Worm (Caenorhabditis elegans) whole organism, L4 larva: ENCODE measurements around the gene F35A5.2.
A peak's percentile ranks its signal among the peaks of the same experiment; 100 is the strongest.

Experiments used
- F49E8.2 ChIP-seq: sonication (generic microtip); optimal IDR thresholded peaks from 2 replicates; lab custom pipeline; 2016; ENCODE audit warnings: missing compliant biosample characterization, mild to moderate bottlenecking, missing genetic modification characterization, borderline replicate concordance
- Y105C5A.15 ChIP-seq: fragments of 200-800 bp; sonication (Bioruptor generic); IDR thresholded peaks from 2 replicates; pipeline ENCODE4 v1.3.6; 2022; ENCODE audit warnings: missing genetic modification characterization, missing compliant biosample characterization
- ZK337.2 ChIP-seq: fragments of 200-800 bp; sonication (Bioruptor generic); IDR thresholded peaks from 2 replicates; pipeline ENCODE4 v1.3.6; 2022; ENCODE audit warnings: missing genetic modification reagents, missing genetic modification characterization, missing compliant biosample characterization
- ZK546.5 ChIP-seq, 2 experiments: sonication (generic microtip); optimal IDR thresholded peaks; 2 replicates each; lab custom pipeline; 2017; ENCODE audit warnings: missing biosample characterization in 2 of 2, missing genetic modification characterization in 2 of 2
- arid-1 ChIP-seq: fragments of 200-800 bp; sonication (Bioruptor generic); conservative IDR thresholded peaks from 2 replicates; pipeline ENCODE4 v1.3.6; 2022; ENCODE audit warnings: missing genetic modification reagents, missing genetic modification characterization, missing compliant biosample characterization
- ceh-20 ChIP-seq: fragments of 200-800 bp; sonication (Bioruptor generic); IDR thresholded peaks from 2 replicates; pipeline ENCODE4 v1.3.6; 2022; ENCODE audit warnings: missing genetic modification reagents, missing genetic modification characterization, missing compliant biosample characterization
- ceh-82 ChIP-seq: sonication (generic microtip); optimal IDR thresholded peaks from 2 replicates; lab custom pipeline; 2017; ENCODE audit warnings: missing biosample characterization, missing genetic modification characterization
- ctbp-1 ChIP-seq: fragments of 200-800 bp; sonication (Bioruptor generic); IDR thresholded peaks from 2 replicates; pipeline ENCODE4 v1.3.6; 2022; ENCODE audit warnings: missing genetic modification reagents, missing genetic modification characterization, missing compliant biosample characterization
- daf-12 ChIP-seq: fragments of 150-350 bp; optimal IDR thresholded peaks from 2 replicates; lab custom pipeline; 2014; ENCODE audit warnings: missing biosample characterization, missing genetic modification reagents, missing genetic modification characterization
- daf-16 ChIP-seq, 3 experiments: sonication (generic microtip); optimal IDR thresholded peaks; 2 replicates each; lab custom pipeline; 2016 to 2017; ENCODE audit warnings: missing genetic modification characterization in 3 of 3, missing genetic modification reagents in 3 of 3, mild to moderate bottlenecking in 2 of 3, missing compliant biosample characterization in 2 of 3, missing biosample characterization in 1 of 3, moderate library complexity in 1 of 3
- daf-19 ChIP-seq: fragments of 200-800 bp; sonication (Bioruptor generic); conservative IDR thresholded peaks from 2 replicates; pipeline ENCODE4 v1.3.6; 2022; ENCODE audit warnings: missing genetic modification characterization, missing compliant biosample characterization
- dmd-6 ChIP-seq: fragments of 200-800 bp; sonication (Bioruptor generic); IDR thresholded peaks from 2 replicates; pipeline ENCODE4 v1.3.6; 2022; ENCODE audit warnings: missing genetic modification reagents, missing genetic modification characterization, missing compliant biosample characterization
- dmd-9 ChIP-seq: fragments of 200-800 bp; sonication (Bioruptor generic); IDR thresholded peaks from 2 replicates; pipeline ENCODE4 v1.3.6; 2022; ENCODE audit warnings: missing genetic modification reagents, missing genetic modification characterization, missing compliant biosample characterization
- dpl-1 ChIP-seq: fragments of 150-350 bp; optimal IDR thresholded peaks from 2 replicates; lab custom pipeline; 2014; ENCODE audit warnings: missing biosample characterization, missing genetic modification reagents, missing genetic modification characterization
- duxl-1 ChIP-seq: sonication (generic microtip); optimal IDR thresholded peaks from 2 replicates; lab custom pipeline; 2016; ENCODE audit warnings: mild to moderate bottlenecking, missing genetic modification characterization, moderate library complexity, missing compliant biosample characterization; ENCODE audit not compliant: poor library complexity
- egl-27 ChIP-seq: sonication (generic microtip); optimal IDR thresholded peaks from 3 replicates; lab custom pipeline; 2017; ENCODE audit warnings: missing biosample characterization, missing genetic modification reagents, missing genetic modification characterization
- egl-43 ChIP-seq: fragments of 200-800 bp; sonication (Bioruptor generic); IDR thresholded peaks from 2 replicates; pipeline ENCODE4 v1.3.6; 2022; ENCODE audit warnings: missing genetic modification reagents, missing genetic modification characterization, missing compliant biosample characterization
- fkh-10 ChIP-seq: fragments of 150-350 bp; optimal IDR thresholded peaks from 2 replicates; lab custom pipeline; 2014; ENCODE audit warnings: missing biosample characterization, missing genetic modification reagents, missing genetic modification characterization
- hlh-11 ChIP-seq: fragments of 200-800 bp; sonication (Bioruptor generic); optimal IDR thresholded peaks from 2 replicates; lab custom pipeline; 2018; ENCODE audit warnings: mild to moderate bottlenecking, missing genetic modification characterization, missing compliant biosample characterization
- hlh-30 ChIP-seq: sonication (generic microtip); optimal IDR thresholded peaks from 2 replicates; lab custom pipeline; 2017; ENCODE audit warnings: antibody characterized with exemption, mild to moderate bottlenecking, missing genetic modification characterization, missing compliant biosample characterization; ENCODE audit not compliant: insufficient read depth
- jun-1 ChIP-seq: fragments of 150-350 bp; optimal IDR thresholded peaks from 2 replicates; lab custom pipeline; 2014; ENCODE audit warnings: missing biosample characterization, missing genetic modification reagents, missing genetic modification characterization
- lim-7 ChIP-seq: fragments of 200-800 bp; sonication (Bioruptor generic); IDR thresholded peaks from 2 replicates; pipeline ENCODE4 v1.3.6; 2022; ENCODE audit warnings: missing genetic modification characterization, missing compliant biosample characterization
- lin-38 ChIP-seq: fragments of 200-800 bp; sonication (Bioruptor generic); IDR thresholded peaks from 2 replicates; pipeline ENCODE4 v1.3.6; 2022; ENCODE audit warnings: missing genetic modification reagents, missing genetic modification characterization, missing compliant biosample characterization
- lin-39 ChIP-seq: fragments of 150-350 bp; optimal IDR thresholded peaks from 2 replicates; lab custom pipeline; 2014; ENCODE audit warnings: missing biosample characterization, missing genetic modification reagents, missing genetic modification characterization
- madf-5 ChIP-seq, 2 experiments: fragments of 200-800 bp; sonication (Bioruptor generic); IDR thresholded peaks; 2 replicates each; pipeline ENCODE4 v1.3.6; 2022; ENCODE audit warnings: missing compliant biosample characterization in 2 of 2, missing genetic modification characterization in 2 of 2
- mdt-29 ChIP-seq: fragments of 200-800 bp; sonication (Bioruptor generic); IDR thresholded peaks from 2 replicates; pipeline ENCODE4 v1.3.6; 2022; ENCODE audit warnings: missing genetic modification reagents, missing genetic modification characterization, missing compliant biosample characterization
- mes-2 ChIP-seq: sonication (generic microtip); optimal IDR thresholded peaks from 2 replicates; lab custom pipeline; 2016; ENCODE audit warnings: missing genotype, mild to moderate bottlenecking, missing genetic modification characterization, missing compliant biosample characterization; ENCODE audit not compliant: poor library complexity, severe bottlenecking
- mxl-3 ChIP-seq: fragments of 200-800 bp; sonication (Bioruptor generic); optimal IDR thresholded peaks from 2 replicates; lab custom pipeline; 2018; ENCODE audit warnings: mild to moderate bottlenecking, missing genetic modification characterization, missing compliant biosample characterization
- nhr-102 ChIP-seq: sonication (generic microtip); optimal IDR thresholded peaks from 2 replicates; lab custom pipeline; 2016; ENCODE audit warnings: mild to moderate bottlenecking, missing genetic modification characterization, moderate library complexity, missing compliant biosample characterization
- nhr-11 ChIP-seq: fragments of 150-350 bp; optimal IDR thresholded peaks from 2 replicates; lab custom pipeline; 2014; ENCODE audit warnings: missing biosample characterization, missing genetic modification characterization
- nhr-25 ChIP-seq: sonication (generic microtip); optimal IDR thresholded peaks from 2 replicates; lab custom pipeline; 2017; ENCODE audit warnings: missing genetic modification characterization, mild to moderate bottlenecking, missing compliant biosample characterization, antibody characterized with exemption, moderate library complexity, borderline replicate concordance; ENCODE audit not compliant: insufficient read depth
- nhr-41 ChIP-seq: fragments of 200-800 bp; sonication (Bioruptor generic); IDR thresholded peaks from 2 replicates; pipeline ENCODE4 v1.3.6; 2022; ENCODE audit warnings: missing genetic modification reagents, missing genetic modification characterization, missing compliant biosample characterization
- nhr-6 ChIP-seq: fragments of 150-350 bp; optimal IDR thresholded peaks from 2 replicates; lab custom pipeline; 2014; ENCODE audit warnings: missing biosample characterization, missing genetic modification characterization
- nhr-77 ChIP-seq: fragments of 150-350 bp; optimal IDR thresholded peaks from 2 replicates; lab custom pipeline; 2014; ENCODE audit warnings: missing biosample characterization, missing genetic modification characterization
- pha-4 ChIP-seq, 2 experiments: fragments of 150-350 bp in 1 of 2; fragments of 200-800 bp in 1 of 2; sonication (Bioruptor generic) in 1 of 2; IDR thresholded peaks in 1 of 2; optimal IDR thresholded peaks in 1 of 2; 2 replicates each; pipeline versions ENCODE4 v1.3.6 to Lab custom; 2014 to 2022; ENCODE audit warnings: missing genetic modification characterization in 2 of 2, missing genetic modification reagents in 2 of 2, missing biosample characterization in 1 of 2, missing compliant biosample characterization in 1 of 2
- rbr-2 ChIP-seq: sonication (generic microtip); optimal IDR thresholded peaks from 2 replicates; lab custom pipeline; 2016; ENCODE audit warnings: missing genotype, missing genetic modification characterization, missing compliant biosample characterization
- snpc-1.2 ChIP-seq: fragments of 200-800 bp; sonication (Bioruptor generic); IDR thresholded peaks from 2 replicates; pipeline ENCODE4 v1.3.6; 2022; ENCODE audit warnings: missing genetic modification reagents, missing genetic modification characterization, missing compliant biosample characterization
- spr-1 ChIP-seq: sonication (generic microtip); optimal IDR thresholded peaks from 2 replicates; lab custom pipeline; 2016; ENCODE audit warnings: mild to moderate bottlenecking, missing genetic modification characterization, missing compliant biosample characterization
- tag-97 ChIP-seq: fragments of 200-800 bp; sonication (Bioruptor generic); IDR thresholded peaks from 2 replicates; pipeline ENCODE4 v1.3.6; 2022; ENCODE audit warnings: missing genetic modification characterization, missing compliant biosample characterization
- unc-130 ChIP-seq: sonication (generic microtip); optimal IDR thresholded peaks from 2 replicates; lab custom pipeline; 2016; ENCODE audit warnings: missing genetic modification reagents, missing genetic modification characterization, missing compliant biosample characterization
- unc-62 ChIP-seq, 3 experiments: fragments of 150-350 bp in 1 of 3; sonication (generic microtip); optimal IDR thresholded peaks in 2 of 3; peaks in 1 of 3; 1 replicate in 1 of 3; 2 replicates in 2 of 3; lab custom pipeline; 2014 to 2017; ENCODE audit warnings: missing biosample characterization in 3 of 3, missing genetic modification characterization in 3 of 3, missing genetic modification reagents in 3 of 3, missing genotype in 1 of 3

F35A5.2 gene

ce11 chrX:3788483-3788882 lies 16.5 kb upstream of the F35A5.2 start (continued):
- TF ChIP-seq mxl-3 (GFP tag; lab: Kevin White, UChicago) (peak; percentile 20), nhr-11 (peak; percentile 45), nhr-25 (tag; lab: Kevin White, UChicago) (peak; percentile 87), nhr-77 (tag; lab: Kevin White, UChicago) (no peak), egl-43 (no peak), Y105C5A.15 (GFP tag; lab: Robert Waterston, UW) (no peak), nhr-6 (peak; percentile 19), ZK337.2 (no peak), mes-2 (tag; lab: Kevin White, UChicago) (no peak), daf-16 (GFP tag; optimal IDR thresholded peaks at IDR 0.05; lab: Kevin White, UChicago) (peak in 1 of 2 experiments; percentile 93), daf-16 (tag; optimal IDR thresholded peaks at IDR 0.05; lab: Kevin White, UChicago) (peak; percentile 44), ctbp-1 (GFP tag; lab: Robert Waterston, UW) (no peak), ceh-82 (tag; lab: Kevin White, UChicago) (no peak), nhr-41 (GFP tag; lab: Robert Waterston, UW) (no peak)

DNA sequence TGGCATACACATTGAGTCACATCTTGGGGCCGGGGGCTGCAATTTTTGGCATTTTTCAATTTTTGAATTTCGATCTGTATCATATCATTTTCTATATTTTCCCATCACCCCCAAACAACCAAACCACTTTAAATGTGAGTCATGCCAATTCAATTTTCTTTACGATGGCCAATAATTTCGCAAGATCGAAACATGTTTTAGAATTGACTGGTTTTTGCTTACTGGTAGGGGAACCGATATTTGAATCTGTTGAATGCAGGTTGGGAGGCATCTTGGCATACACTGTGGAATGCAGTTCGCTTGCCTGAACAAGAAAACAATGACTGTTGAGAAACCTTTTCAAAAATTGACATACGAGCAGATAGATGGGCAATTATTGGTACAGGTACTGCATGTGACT lies 13.8 kb upstream of the F35A5.2 start:
- TF ChIP-seq lin-38 (GFP tag; lab: Robert Waterston, UW) (no peak), unc-62 (GFP tag; optimal IDR thresholded peaks at IDR 0.05 in 1 of 2; lab: Kevin White, UChicago) (peak in 1 of 2 experiments; percentile 73), unc-62 (tag; optimal IDR thresholded peaks at IDR 0.05; lab: Kevin White, UChicago) (no peak)

DNA sequence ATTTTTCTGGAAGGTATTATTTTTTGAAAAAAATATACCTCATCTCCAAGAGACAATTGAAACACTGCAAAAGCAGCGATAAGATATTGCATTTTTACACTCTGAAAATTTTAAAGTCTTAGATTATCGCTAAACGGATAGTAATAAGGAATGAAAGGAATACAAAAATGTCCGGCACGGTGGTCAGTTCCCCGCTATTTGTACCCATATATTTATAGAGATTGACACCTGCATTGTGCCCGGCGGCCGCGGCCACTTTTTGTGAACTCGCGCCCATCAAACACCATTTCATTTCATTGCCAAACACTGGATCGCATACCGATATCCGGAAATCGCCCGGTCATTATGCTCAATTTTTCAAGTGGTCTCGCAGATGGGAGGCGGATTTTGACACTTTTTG lies 12.2 kb upstream of the F35A5.2 start, which contains the start of gene idpp-5:
Gene idpp-5 (minus strand): TSS at position 101 of the 400 bp plus-strand sequence.
- no peak for TF ChIP-seq ZK546.5 (tag; optimal IDR thresholded peaks at IDR 0.05; lab: Kevin White, UChicago)
- TF ChIP-seq dmd-9 (GFP tag; lab: Robert Waterston, UW) = no peak
- peak in 1 of 2 experiments; percentile 84 for TF ChIP-seq unc-62 (GFP tag; optimal IDR thresholded peaks at IDR 0.05 in 1 of 2; lab: Kevin White, UChicago)
- TF ChIP-seq unc-62 (tag; optimal IDR thresholded peaks at IDR 0.05; lab: Kevin White, UChicago) = no peak

- peak; percentile 7 for TF ChIP-seq rbr-2 (tag; lab: Kevin White, UChicago)
- TF ChIP-seq jun-1 (tag; lab: Kevin White, UChicago) = no peak
- TF ChIP-seq dmd-6 (GFP tag; lab: Robert Waterston, UW) = peak; percentile 54
- peak; percentile 83 for TF ChIP-seq snpc-1.2 (GFP tag; lab: Robert Waterston, UW)
- peak; percentile 76 for TF ChIP-seq egl-43
- TF ChIP-seq egl-27 (tag; lab: Kevin White, UChicago) = no peak
- no peak for TF ChIP-seq dpl-1 (GFP tag; lab: Kevin White, UChicago)
- peak; percentile 20 for TF ChIP-seq hlh-11 (tag; lab: Kevin White, UChicago)
- no peak for TF ChIP-seq spr-1 (tag; lab: Kevin White, UChicago)
- peak; percentile 88 for TF ChIP-seq lim-7
- 0 out of 2 replicates have a peak, but pooled peaks have one; percentile 61 for TF ChIP-seq daf-19 (GFP tag; lab: Robert Waterston, UW)
- TF ChIP-seq nhr-102 (tag; lab: Kevin White, UChicago) = peak; percentile 32
- no peak for TF ChIP-seq daf-12
- TF ChIP-seq ceh-20 (GFP tag; lab: Robert Waterston, UW) = 0 out of 2 replicates have a peak, but pooled peaks have one; percentile 10
- TF ChIP-seq tag-97 (GFP tag; lab: Robert Waterston, UW) = no peak
- TF ChIP-seq mes-2 (tag; lab: Kevin White, UChicago) = peak; percentile 53
- peak; percentile 57; the same call in 1 of the 2 replicates for TF ChIP-seq mdt-29 (GFP tag; lab: Robert Waterston, UW)
- TF ChIP-seq madf-5 (GFP tag; IDR thresholded peaks at IDR 0.05; lab: Robert Waterston, UW) = peak; percentile 74 to 84; a peak in 1 of 4 replicates
- peak; percentile 32 for TF ChIP-seq hlh-30 (tag; lab: Kevin White, UChicago)
- TF ChIP-seq lin-39 (tag; lab: Kevin White, UChicago) = no peak
- TF ChIP-seq duxl-1 (tag; lab: Kevin White, UChicago) = peak; percentile 75
- peak; percentile 71; the same call in 1 of the 2 replicates for TF ChIP-seq pha-4 (GFP tag; IDR thresholded peaks at IDR 0.05; lab: Robert Waterston, UW)
- TF ChIP-seq pha-4 (tag; optimal IDR thresholded peaks at IDR 0.05; lab: Kevin White, UChicago) = no peak
- peak; percentile 42 for TF ChIP-seq F49E8.2 (tag; lab: Kevin White, UChicago)
- 0 out of 2 replicates have a peak, but pooled peaks have one; percentile 13 for TF ChIP-seq dmd-9 (GFP tag; lab: Robert Waterston, UW)
- TF ChIP-seq unc-130 (GFP tag; lab: Kevin White, UChicago) = peak; percentile 20
- no peak for TF ChIP-seq ZK546.5 (tag; optimal IDR thresholded peaks at IDR 0.05; lab: Kevin White, UChicago)
- 0 out of 2 replicates have a peak, but pooled peaks have one; percentile 26 for TF ChIP-seq arid-1
- TF ChIP-seq fkh-10 (GFP tag; lab: Kevin White, UChicago) = no peak
These were observed 11.5 kb upstream of the F35A5.2 start for ce11 chrX:3793389-3793788.
